Fruit fly (Drosophila melanogaster): ENCODE measurements around the gene robo2.

The robo2 gene

dm6 chr2L:1442052-1442677 is 21.9 kb upstream of the robo2 start, which contains the start of gene CG43402:
Gene CG43402, plus strand, starts transcription at chr2L:1442627.
- TF ChIP-seq CG17801 (GFP tag; optimal IDR thresholded peaks at IDR 0.05; ENCODE audit: partially characterized antibody) = no peak

- TF ChIP-seq CG17801 (GFP tag; optimal IDR thresholded peaks at IDR 0.05; ENCODE audit: partially characterized antibody) = no peak
Observed at dm6 chr2L:1439790-1440422, 19.7 kb upstream of the robo2 start.

dm6 chr2L:1435494-1435893 is 15.2 kb upstream of the robo2 start:
- no peak for TF ChIP-seq CG17801 (GFP tag; optimal IDR thresholded peaks at IDR 0.05; ENCODE audit: partially characterized antibody)

- no peak for TF ChIP-seq CG17801 (GFP tag; optimal IDR thresholded peaks at IDR 0.05; ENCODE audit: partially characterized antibody)
Observed at dm6 chr2L:1434948-1435347, 14.7 kb upstream of the robo2 start.

dm6 chr2L:1433732-1434131 is 13.5 kb upstream of the robo2 start:
- TF ChIP-seq CG17801 (GFP tag; optimal IDR thresholded peaks at IDR 0.05; ENCODE audit: partially characterized antibody) = no peak

- no peak for TF ChIP-seq CG17801 (GFP tag; optimal IDR thresholded peaks at IDR 0.05; ENCODE audit: partially characterized antibody)
Observed at dm6 chr2L:1431430-1431829, 11.2 kb upstream of the robo2 start.

- no peak for TF ChIP-seq CG17801 (GFP tag; optimal IDR thresholded peaks at IDR 0.05; ENCODE audit: partially characterized antibody)
Observed at dm6 chr2L:1429558-1429957, 9.3 kb upstream of the robo2 start.

dm6 chr2L:1428290-1428689 is 8.0 kb upstream of the robo2 start, which contains the start of gene CG43401:
Gene CG43401, plus strand, starts transcription at chr2L:1428474.
- no peak for TF ChIP-seq CG17801 (GFP tag; optimal IDR thresholded peaks at IDR 0.05; ENCODE audit: partially characterized antibody)

dm6 chr2L:1427792-1428191 is 7.5 kb upstream of the robo2 start:
- TF ChIP-seq CG17801 (GFP tag; optimal IDR thresholded peaks at IDR 0.05; ENCODE audit: partially characterized antibody) = no peak

dm6 chr2L:1426821-1427265 is 6.6 kb upstream of the robo2 start:
- TF ChIP-seq CG17801 (GFP tag; optimal IDR thresholded peaks at IDR 0.05; ENCODE audit: partially characterized antibody) = no peak

dm6 chr2L:1425799-1426357 is 5.6 kb upstream of the robo2 start:
- TF ChIP-seq CG17801 (GFP tag; optimal IDR thresholded peaks at IDR 0.05; ENCODE audit: partially characterized antibody) = no peak

dm6 chr2L:1424812-1425211 is 4.6 kb upstream of the robo2 start:
- no peak for TF ChIP-seq CG17801 (GFP tag; optimal IDR thresholded peaks at IDR 0.05; ENCODE audit: partially characterized antibody)

- TF ChIP-seq CG17801 (GFP tag; optimal IDR thresholded peaks at IDR 0.05; ENCODE audit: partially characterized antibody) = no peak
Observed at dm6 chr2L:1423832-1424382, 3.7 kb upstream of the robo2 start.

dm6 chr2L:1422725-1423124 is 2.5 kb upstream of the robo2 start:
- no peak for TF ChIP-seq CG17801 (GFP tag; optimal IDR thresholded peaks at IDR 0.05; ENCODE audit: partially characterized antibody)

dm6 chr2L:1421460-1422332 is 1.4 kb upstream of the robo2 start:
- no peak for TF ChIP-seq CG17801 (GFP tag; optimal IDR thresholded peaks at IDR 0.05; ENCODE audit: partially characterized antibody)

Data from ovary, adult (tissue).